In genomic region chr3L:3301171-3301738, dm6 we compare ENCODE assay signal across 1 fruit fly cellular context.
TF ChIP-seq lines count a peak whose summit lies in the region.

No protein-coding gene starts in this region.

TF ChIP-seq in whole organism, embryonic, 481 proteins besides CTCF, POLR2A, EP300 and RAD21 (continued from another document and continues in another):
- peak; percentile 87 for TF ChIP-seq Ssrp (tag; optimal IDR thresholded peaks at IDR 0.05; lab: Kevin White, UChicago)
- TF ChIP-seq CG7786 (GFP tag; optimal IDR thresholded peaks at IDR 0.05; lab: Kevin White, UChicago): peak; percentile 86
- TF ChIP-seq hbn (GFP tag; IDR thresholded peaks at IDR 0.05; lab: Robert Waterston, UW; ENCODE audit: partially characterized antibody): 0 out of 2 replicates have a peak, but pooled peaks have one; percentile 19
- TF ChIP-seq hth (optimal IDR thresholded peaks at IDR 0.05; lab: Kevin White, UChicago): no peak
- TF ChIP-seq fd102C (GFP tag; optimal IDR thresholded peaks at IDR 0.05; lab: Kevin White, UChicago): peak; percentile 38
- TF ChIP-seq CkIIα-i1 (GFP tag; IDR thresholded peaks at IDR 0.05; lab: Robert Waterston, UW): no peak
- peak; percentile 75 for TF ChIP-seq danr (GFP tag; IDR thresholded peaks at IDR 0.05; lab: Robert Waterston, UW)
- peak; percentile 92 for TF ChIP-seq CG10366 (GFP tag; IDR thresholded peaks at IDR 0.05; lab: Robert Waterston, UW)
- TF ChIP-seq CG14014 (GFP tag; IDR thresholded peaks at IDR 0.05; lab: Robert Waterston, UW): peak; percentile 92
- TF ChIP-seq fd64A (GFP tag; optimal IDR thresholded peaks at IDR 0.05; lab: Kevin White, UChicago): peak; percentile 60
- TF ChIP-seq pros (GFP tag; optimal IDR thresholded peaks at IDR 0.05; lab: Kevin White, UChicago): no peak
- TF ChIP-seq Asciz (GFP tag; optimal IDR thresholded peaks at IDR 0.05; lab: Kevin White, UChicago): peak; percentile 91
- peak; percentile 93 for TF ChIP-seq grau (tag; optimal IDR thresholded peaks at IDR 0.05; lab: Kevin White, UChicago)
- peak; percentile 34; the same call in 1 of the 2 replicates for TF ChIP-seq CG8765 (GFP tag; IDR thresholded peaks at IDR 0.05; lab: Robert Waterston, UW)
- TF ChIP-seq CG11504 (tag; optimal IDR thresholded peaks at IDR 0.05; lab: Kevin White, UChicago): peak; percentile 95
- peak; percentile 95 for TF ChIP-seq CG2678 (tag; optimal IDR thresholded peaks at IDR 0.05; lab: Kevin White, UChicago)
- TF ChIP-seq CG1603 (tag; optimal IDR thresholded peaks at IDR 0.05; lab: Kevin White, UChicago): peak; percentile 85
- TF ChIP-seq so (GFP tag; IDR thresholded peaks at IDR 0.05; lab: Robert Waterston, UW): peak; percentile 93
- TF ChIP-seq sr (GFP tag; IDR thresholded peaks at IDR 0.05; lab: Robert Waterston, UW): no peak; the same call in 2 of the 3 replicates
- TF ChIP-seq gcm2 (GFP tag; optimal IDR thresholded peaks at IDR 0.05; lab: Kevin White, UChicago): peak; percentile 72
- TF ChIP-seq Side (GFP tag; optimal IDR thresholded peaks at IDR 0.05; lab: Kevin White, UChicago): peak; percentile 84
- peak; percentile 96 for TF ChIP-seq GATAe (GFP tag; conservative IDR thresholded peaks at IDR 0.05; lab: Robert Waterston, UW)
- TF ChIP-seq CG12219 (GFP tag; optimal IDR thresholded peaks at IDR 0.05; lab: Kevin White, UChicago): peak; percentile 92
- TF ChIP-seq bcd (GFP tag; optimal IDR thresholded peaks at IDR 0.05; lab: Kevin White, UChicago): peak; percentile 88
- TF ChIP-seq CG15269 (tag; optimal IDR thresholded peaks at IDR 0.05; lab: Kevin White, UChicago): peak; percentile 96
- TF ChIP-seq CG6683 (GFP tag; optimal IDR thresholded peaks at IDR 0.05; lab: Kevin White, UChicago): peak; percentile 83
- peak; percentile 81 for TF ChIP-seq jumu (GFP tag; optimal IDR thresholded peaks at IDR 0.05; lab: Kevin White, UChicago)
- peak; percentile 68 for TF ChIP-seq CG2116 (GFP tag; optimal IDR thresholded peaks at IDR 0.05; lab: Kevin White, UChicago)
- peak; percentile 43 for TF ChIP-seq Hey (tag; optimal IDR thresholded peaks at IDR 0.05; lab: Kevin White, UChicago)
- peak; percentile 71 for TF ChIP-seq Taf1 (GFP tag; IDR thresholded peaks at IDR 0.05; lab: Robert Waterston, UW)
- TF ChIP-seq Oaz (GFP tag; IDR thresholded peaks at IDR 0.05; lab: Robert Waterston, UW): peak; percentile 90
- peak; percentile 87 for TF ChIP-seq CG12299 (tag; optimal IDR thresholded peaks at IDR 0.05; lab: Kevin White, UChicago)
- TF ChIP-seq jigr1 (GFP tag; IDR thresholded peaks at IDR 0.05; lab: Robert Waterston, UW): peak; percentile 59; the same call in 1 of the 3 replicates
- TF ChIP-seq Ets97D (GFP tag; optimal IDR thresholded peaks at IDR 0.05; lab: Kevin White, UChicago): peak; percentile 69
- no peak; the same call in 1 of the 2 replicates for TF ChIP-seq Bgb (GFP tag; IDR thresholded peaks at IDR 0.05; lab: Robert Waterston, UW; ENCODE audit: partially characterized antibody)
- peak; percentile 80 for TF ChIP-seq NFAT (GFP tag; IDR thresholded peaks at IDR 0.05; lab: Robert Waterston, UW)
- TF ChIP-seq fd96Cb (tag; optimal IDR thresholded peaks at IDR 0.05; lab: Kevin White, UChicago): peak; percentile 88
- peak; percentile 66 for TF ChIP-seq CG15073 (GFP tag; optimal IDR thresholded peaks at IDR 0.05; lab: Kevin White, UChicago)
- TF ChIP-seq ranshi (GFP tag; IDR thresholded peaks at IDR 0.05; lab: Robert Waterston, UW): peak; percentile 94
- TF ChIP-seq eve (GFP tag; optimal IDR thresholded peaks at IDR 0.05; lab: Kevin White, UChicago): peak in 1 of 2 experiments; percentile 96
- peak; percentile 88 for TF ChIP-seq ems (GFP tag; optimal IDR thresholded peaks at IDR 0.05; lab: Kevin White, UChicago)
- peak; percentile 88 for TF ChIP-seq crc (GFP tag; optimal IDR thresholded peaks at IDR 0.05; lab: Kevin White, UChicago)
- TF ChIP-seq Sry-β (GFP tag; optimal IDR thresholded peaks at IDR 0.05; lab: Kevin White, UChicago): peak; percentile 28
- TF ChIP-seq pho (GFP tag; optimal IDR thresholded peaks at IDR 0.05; lab: Kevin White, UChicago): peak; percentile 87
- TF ChIP-seq CG11456 (GFP tag; IDR thresholded peaks at IDR 0.05; lab: Robert Waterston, UW): peak; percentile 81
- TF ChIP-seq CG10321 (GFP tag; IDR thresholded peaks at IDR 0.05; lab: Robert Waterston, UW): peak; percentile 72
- peak; percentile 7 for TF ChIP-seq corto (GFP tag; optimal IDR thresholded peaks at IDR 0.05; lab: Kevin White, UChicago)
- peak; percentile 87 for TF ChIP-seq Atf3 (GFP tag; optimal IDR thresholded peaks at IDR 0.05; lab: Kevin White, UChicago)
- TF ChIP-seq CG31388 (GFP tag; optimal IDR thresholded peaks at IDR 0.05; lab: Kevin White, UChicago): peak; percentile 85
- TF ChIP-seq gro (GFP tag; optimal IDR thresholded peaks at IDR 0.05; lab: Kevin White, UChicago): peak; percentile 85
- TF ChIP-seq CG4820 (GFP tag; optimal IDR thresholded peaks at IDR 0.05; lab: Kevin White, UChicago): peak; percentile 90
- TF ChIP-seq pzg (GFP tag; optimal IDR thresholded peaks at IDR 0.05; lab: Kevin White, UChicago): no peak
- TF ChIP-seq MBD-R2 (GFP tag; IDR thresholded peaks at IDR 0.05; lab: Robert Waterston, UW): peak; percentile 64; the same call in 1 of the 2 replicates
- peak; percentile 91 for TF ChIP-seq grn (GFP tag; optimal IDR thresholded peaks at IDR 0.05; lab: Kevin White, UChicago)
- TF ChIP-seq fd3F (GFP tag; optimal IDR thresholded peaks at IDR 0.05; lab: Kevin White, UChicago): peak; percentile 92
- no peak for TF ChIP-seq Dp (GFP tag; optimal IDR thresholded peaks at IDR 0.05; lab: Kevin White, UChicago)
- peak; percentile 85 for TF ChIP-seq CG6765 (GFP tag; optimal IDR thresholded peaks at IDR 0.05; lab: Kevin White, UChicago)
- peak; percentile 83 for TF ChIP-seq CG3847 (GFP tag; IDR thresholded peaks at IDR 0.05; lab: Robert Waterston, UW)
- peak; percentile 83 for TF ChIP-seq CG18476 (GFP tag; optimal IDR thresholded peaks at IDR 0.05; lab: Kevin White, UChicago)
- TF ChIP-seq CG43689 (GFP tag; IDR thresholded peaks at IDR 0.05; lab: Robert Waterston, UW): peak; percentile 88
- peak; percentile 88 for TF ChIP-seq Hr3 (GFP tag; optimal IDR thresholded peaks at IDR 0.05; lab: Kevin White, UChicago)
- TF ChIP-seq Camta (GFP tag; optimal IDR thresholded peaks at IDR 0.05; lab: Kevin White, UChicago): peak; percentile 89
- TF ChIP-seq CG15011 (GFP tag; optimal IDR thresholded peaks at IDR 0.05; lab: Kevin White, UChicago): peak; percentile 84
- peak; percentile 85 for TF ChIP-seq lmd (GFP tag; IDR thresholded peaks at IDR 0.05; lab: Robert Waterston, UW)
- TF ChIP-seq CG11560 (tag; IDR thresholded peaks at IDR 0.05; lab: Robert Waterston, UW): peak; percentile 66
- peak; percentile 84 for TF ChIP-seq NC2α (GFP tag; optimal IDR thresholded peaks at IDR 0.05; lab: Kevin White, UChicago)
- no peak for TF ChIP-seq ato (GFP tag; IDR thresholded peaks at IDR 0.05; lab: Robert Waterston, UW; ENCODE audit: partially characterized antibody)
- TF ChIP-seq prd (optimal IDR thresholded peaks at IDR 0.05; lab: Kevin White, UChicago): no peak
- TF ChIP-seq prd (GFP tag; IDR thresholded peaks at IDR 0.05; lab: Robert Waterston, UW): peak; percentile 91
- TF ChIP-seq CG8924 (tag; optimal IDR thresholded peaks at IDR 0.05; lab: Kevin White, UChicago): peak; percentile 96
- TF ChIP-seq HLHmδ (GFP tag; optimal IDR thresholded peaks at IDR 0.05; lab: Kevin White, UChicago): no peak
- peak; percentile 90 for TF ChIP-seq run (tag; optimal IDR thresholded peaks at IDR 0.05; lab: Kevin White, UChicago)
- TF ChIP-seq repo (GFP tag; optimal IDR thresholded peaks at IDR 0.05; lab: Kevin White, UChicago): peak; percentile 73
- no peak; the same call in 1 of the 2 replicates for TF ChIP-seq CG13287 (GFP tag; IDR thresholded peaks at IDR 0.05; lab: Robert Waterston, UW; ENCODE audit: partially characterized antibody)
- peak; percentile 88 for TF ChIP-seq CG16863 (GFP tag; optimal IDR thresholded peaks at IDR 0.05; lab: Kevin White, UChicago)
- peak; percentile 81 for TF ChIP-seq mirr (GFP tag; optimal IDR thresholded peaks at IDR 0.05; lab: Kevin White, UChicago)
- TF ChIP-seq CG17186 (GFP tag; optimal IDR thresholded peaks at IDR 0.05; lab: Kevin White, UChicago): peak; percentile 20
- TF ChIP-seq Hr39 (optimal IDR thresholded peaks at IDR 0.05; lab: Kevin White, UChicago): no peak
- peak; percentile 99 for TF ChIP-seq sens (GFP tag; lab: Kevin White, UChicago)
- TF ChIP-seq sima (GFP tag; optimal IDR thresholded peaks at IDR 0.05; lab: Kevin White, UChicago): peak; percentile 80
- no peak for TF ChIP-seq Scr (GFP tag; IDR thresholded peaks at IDR 0.05; lab: Robert Waterston, UW; ENCODE audit: partially characterized antibody)
- TF ChIP-seq exex (tag; optimal IDR thresholded peaks at IDR 0.05; lab: Kevin White, UChicago): peak; percentile 100
- TF ChIP-seq CG8944 (GFP tag; optimal IDR thresholded peaks at IDR 0.05; lab: Kevin White, UChicago): peak; percentile 88
- TF ChIP-seq CG18262 (tag; optimal IDR thresholded peaks at IDR 0.05; lab: Kevin White, UChicago): peak; percentile 94
- peak; percentile 89 for TF ChIP-seq Aef1 (GFP tag; IDR thresholded peaks at IDR 0.05; lab: Robert Waterston, UW)
- TF ChIP-seq tna (GFP tag; IDR thresholded peaks at IDR 0.05; lab: Robert Waterston, UW; ENCODE audit: partially characterized antibody): no peak
- peak; percentile 85 for TF ChIP-seq Mes4 (GFP tag; optimal IDR thresholded peaks at IDR 0.05; lab: Kevin White, UChicago)
- no peak for TF ChIP-seq ham (GFP tag; IDR thresholded peaks at IDR 0.05; lab: Robert Waterston, UW)
- TF ChIP-seq wor (GFP tag; IDR thresholded peaks at IDR 0.05; lab: Robert Waterston, UW): peak; percentile 89
- TF ChIP-seq HLH3B (GFP tag; IDR thresholded peaks at IDR 0.05; lab: Robert Waterston, UW): peak; percentile 90
- peak; percentile 91 for TF ChIP-seq Blimp-1 (GFP tag; optimal IDR thresholded peaks at IDR 0.05; lab: Kevin White, UChicago)
- peak; percentile 93 for TF ChIP-seq nmo (GFP tag; optimal IDR thresholded peaks at IDR 0.05; lab: Kevin White, UChicago)
- TF ChIP-seq disco-r (GFP tag; optimal IDR thresholded peaks at IDR 0.05; lab: Kevin White, UChicago): peak; percentile 75
- TF ChIP-seq CG8388 (GFP tag; optimal IDR thresholded peaks at IDR 0.05; lab: Kevin White, UChicago): peak; percentile 90
- TF ChIP-seq CG32772 (GFP tag; IDR thresholded peaks at IDR 0.05; lab: Robert Waterston, UW): peak; percentile 87
- peak; percentile 89 for TF ChIP-seq esg (GFP tag; conservative IDR thresholded peaks at IDR 0.05; lab: Robert Waterston, UW)
- TF ChIP-seq nau (GFP tag; optimal IDR thresholded peaks at IDR 0.05; lab: Kevin White, UChicago): peak; percentile 88
- peak; percentile 94 for TF ChIP-seq CG11695 (GFP tag; IDR thresholded peaks at IDR 0.05; lab: Robert Waterston, UW)
- peak; percentile 98 for TF ChIP-seq Ets65A (GFP tag; lab: Kevin White, UChicago)
- no peak for TF ChIP-seq Dll (GFP tag; IDR thresholded peaks at IDR 0.05; lab: Robert Waterston, UW; ENCODE audit: partially characterized antibody)
- TF ChIP-seq Ptx1 (GFP tag; IDR thresholded peaks at IDR 0.05; lab: Robert Waterston, UW): peak; percentile 93
- TF ChIP-seq CG4424 (GFP tag; optimal IDR thresholded peaks at IDR 0.05; lab: Kevin White, UChicago): peak; percentile 92
- TF ChIP-seq sna (GFP tag; IDR thresholded peaks at IDR 0.05; lab: Robert Waterston, UW; ENCODE audit: partially characterized antibody): no peak
- peak; percentile 82 for TF ChIP-seq peb (GFP tag; IDR thresholded peaks at IDR 0.05; lab: Robert Waterston, UW)
- TF ChIP-seq Opbp (GFP tag; IDR thresholded peaks at IDR 0.05; lab: Robert Waterston, UW; ENCODE audit: partially characterized antibody): no peak
- TF ChIP-seq CG17912 (GFP tag; optimal IDR thresholded peaks at IDR 0.05; lab: Kevin White, UChicago): peak; percentile 36
- TF ChIP-seq CG2202 (tag; optimal IDR thresholded peaks at IDR 0.05; lab: Kevin White, UChicago): peak; percentile 79
- peak; percentile 90 for TF ChIP-seq CG6854 (GFP tag; optimal IDR thresholded peaks at IDR 0.05; lab: Kevin White, UChicago)
- peak; percentile 85 for TF ChIP-seq tx (GFP tag; optimal IDR thresholded peaks at IDR 0.05; lab: Kevin White, UChicago)
- peak; percentile 88 for TF ChIP-seq caup (GFP tag; optimal IDR thresholded peaks at IDR 0.05; lab: Kevin White, UChicago; ENCODE audit: severe bottlenecking)
- peak; percentile 84 for TF ChIP-seq Dad (GFP tag; optimal IDR thresholded peaks at IDR 0.05; lab: Kevin White, UChicago)
- peak in 1 of 2 experiments; percentile 95 for TF ChIP-seq Eip74EF (GFP tag; optimal IDR thresholded peaks at IDR 0.05; lab: Kevin White, UChicago)
- TF ChIP-seq zfh2 (GFP tag; optimal IDR thresholded peaks at IDR 0.05; lab: Kevin White, UChicago): peak; percentile 74
- peak in 1 of 2 experiments; percentile 27 for TF ChIP-seq insv (GFP tag; optimal IDR thresholded peaks at IDR 0.05; lab: Kevin White, UChicago)
- TF ChIP-seq wek (GFP tag; optimal IDR thresholded peaks at IDR 0.05; lab: Kevin White, UChicago): peak; percentile 33
- peak in 1 of 3 experiments; percentile 83 for TF ChIP-seq lola (GFP tag; optimal IDR thresholded peaks at IDR 0.05; lab: Kevin White, UChicago)
- peak; percentile 90 for TF ChIP-seq ap (GFP tag; IDR thresholded peaks at IDR 0.05; lab: Robert Waterston, UW)
- TF ChIP-seq Sox102F (GFP tag; optimal IDR thresholded peaks at IDR 0.05; lab: Kevin White, UChicago): peak; percentile 94
- peak; percentile 95 for TF ChIP-seq PHDP (tag; optimal IDR thresholded peaks at IDR 0.05; lab: Kevin White, UChicago)
- TF ChIP-seq slbo (GFP tag; IDR thresholded peaks at IDR 0.05; lab: Robert Waterston, UW): peak; percentile 90
- TF ChIP-seq dpn (GFP tag; optimal IDR thresholded peaks at IDR 0.05; lab: Kevin White, UChicago): peak; percentile 90 to 91
- peak; percentile 86 for TF ChIP-seq tin (GFP tag; optimal IDR thresholded peaks at IDR 0.05; lab: Kevin White, UChicago)
- peak; percentile 93 for TF ChIP-seq Fer3 (tag; optimal IDR thresholded peaks at IDR 0.05; lab: Kevin White, UChicago)
- TF ChIP-seq stwl (tag; optimal IDR thresholded peaks at IDR 0.05; lab: Kevin White, UChicago): no peak
- peak; percentile 87 for TF ChIP-seq CG6689 (GFP tag; IDR thresholded peaks at IDR 0.05; lab: Robert Waterston, UW)
- no peak for TF ChIP-seq lov (optimal IDR thresholded peaks at IDR 0.05; lab: Kevin White, UChicago)
- peak; percentile 40; the same call in 1 of the 3 replicates for TF ChIP-seq lov (GFP tag; IDR thresholded peaks at IDR 0.05; lab: Robert Waterston, UW)
- no peak for TF ChIP-seq pita (GFP tag; optimal IDR thresholded peaks at IDR 0.05; lab: Kevin White, UChicago)
- TF ChIP-seq wdn (GFP tag; IDR thresholded peaks at IDR 0.05; lab: Robert Waterston, UW): peak; percentile 80
- peak; percentile 93 for TF ChIP-seq CG14441 (GFP tag; IDR thresholded peaks at IDR 0.05; lab: Robert Waterston, UW)
